Fruit fly (Drosophila melanogaster) Kc167 (cell line): Measurements from ENCODE around the gene MCU.

Experiments used
- Myc ChIP-seq: fragments of >200 bp; optimal IDR thresholded peaks from 2 replicates; lab custom pipeline; 2017; ENCODE audit warnings: missing external identifiers
- Sin3A ChIP-seq: fragments of >200 bp; optimal IDR thresholded peaks from 2 replicates; lab custom pipeline; 2018; ENCODE audit warnings: missing external identifiers
- h ChIP-seq: fragments of >200 bp; optimal IDR thresholded peaks from 3 replicates; lab custom pipeline; 2018; ENCODE audit warnings: missing external identifiers
- insv ChIP-seq: fragments of >200 bp; optimal IDR thresholded peaks from 3 replicates; lab custom pipeline; 2018; ENCODE audit warnings: missing external identifiers
- psq ChIP-seq: fragments of >200 bp; optimal IDR thresholded peaks from 2 replicates; lab custom pipeline; 2017; ENCODE audit warnings: missing external identifiers
- ttk ChIP-seq: sonication (Bioruptor generic); optimal IDR thresholded peaks from 2 replicates; lab custom pipeline; 2017; ENCODE audit warnings: missing external identifiers

DNA sequence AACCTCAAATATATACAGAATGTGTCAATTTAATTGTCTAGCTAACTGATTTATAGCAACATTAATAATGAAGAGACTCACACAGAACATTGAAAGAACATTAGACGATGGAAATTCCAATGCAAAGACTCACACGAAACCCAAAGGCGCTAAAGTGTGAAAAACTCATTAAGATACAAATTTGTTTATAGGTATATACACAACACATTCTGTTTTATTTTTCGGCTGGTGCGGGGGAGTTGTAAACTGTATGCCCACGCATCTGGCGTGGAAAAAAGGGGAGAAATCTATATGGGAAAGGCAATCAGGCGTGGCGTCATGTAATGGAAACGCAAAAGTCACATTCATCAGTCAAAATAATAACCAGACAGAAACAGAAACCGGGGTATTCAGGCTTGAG is 30.9 kb upstream of the MCU start:
- TF ChIP-seq h (lab: Kevin White, UChicago) (no peak), Sin3A (lab: Kevin White, UChicago) (no peak), psq (no peak), insv (lab: Kevin White, UChicago) (no peak), Myc (lab: Kevin White, UChicago) (no peak), ttk (no peak)
